Fruit fly (Drosophila melanogaster) S2 (cell line): Measurements from ENCODE around the gene CG18258.

ENCODE experiments used
- CG8478 ChIP-seq: fragments of >200 bp; optimal IDR thresholded peaks from 2 replicates; lab custom pipeline; 2018
- CTCF ChIP-seq, 2 experiments: fragments of >200 bp; optimal IDR thresholded peaks; 2 replicates each; lab custom pipeline; 2018

CG18258 gene

DNA sequence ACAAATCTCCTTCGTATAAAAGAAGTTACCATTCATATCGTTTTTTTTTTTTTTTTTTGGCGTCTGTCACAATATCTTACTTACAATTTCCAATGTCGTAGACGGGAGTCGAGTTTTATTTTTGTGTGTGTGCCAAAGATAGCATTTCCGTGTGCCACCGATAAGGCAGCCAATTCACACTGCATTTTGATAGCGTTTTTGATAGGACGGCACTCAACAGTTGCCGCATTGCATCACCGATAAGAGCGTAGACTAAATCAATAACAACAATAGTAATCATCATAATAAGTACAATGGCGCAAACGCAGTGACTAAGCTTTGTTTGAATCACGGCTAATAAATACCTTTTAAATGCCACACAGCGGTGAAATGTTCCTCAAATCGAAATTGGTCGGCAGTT lies 25.7 kb upstream of the CG18258 start:
- no peak for TF ChIP-seq CG8478 (lab: Kevin White, UChicago)
- TF ChIP-seq CTCF (optimal IDR thresholded peaks at IDR 0.05; lab: Kevin White, UChicago): no peak

DNA sequence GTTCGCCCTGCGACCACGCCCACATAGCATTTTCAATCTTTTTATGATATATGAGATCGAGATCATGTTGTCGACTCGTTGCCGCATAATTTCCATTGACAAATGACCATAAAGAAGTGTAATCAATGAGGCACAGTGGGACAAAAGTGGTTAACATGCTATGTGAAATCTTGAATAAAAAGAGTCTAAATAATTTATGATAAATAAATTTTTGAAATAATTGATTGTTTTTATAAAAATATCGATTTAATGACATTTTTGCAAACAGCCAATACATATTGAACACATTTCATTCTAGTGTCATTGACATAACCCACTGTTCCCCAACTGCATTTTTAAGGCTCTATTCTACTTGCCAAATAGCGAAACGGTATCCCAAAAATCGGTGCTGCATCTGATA lies 24.6 kb upstream of the CG18258 start:
- TF ChIP-seq CTCF (optimal IDR thresholded peaks at IDR 0.05; lab: Kevin White, UChicago) (no peak), CG8478 (lab: Kevin White, UChicago) (no peak)

DNA sequence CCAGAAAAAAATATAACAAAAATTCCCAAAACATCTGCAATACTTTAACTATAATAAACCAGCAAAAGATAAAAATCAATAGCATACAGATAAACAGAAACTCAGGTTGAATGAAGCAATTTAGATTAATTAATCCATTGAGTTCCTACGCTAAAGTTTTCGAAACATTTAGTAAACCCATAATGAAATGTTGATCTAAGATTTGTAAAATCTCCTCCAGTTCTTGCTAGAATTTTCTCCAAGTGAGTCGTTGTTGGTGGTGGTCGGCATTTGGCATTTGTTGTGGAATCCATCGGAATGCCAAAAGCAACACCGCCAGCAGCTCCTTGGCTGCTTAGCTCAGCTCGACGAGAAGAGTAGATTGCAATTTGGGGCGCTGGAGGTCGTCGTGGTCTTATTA lies 23.9 kb upstream of the CG18258 start:
- no peak for TF ChIP-seq CTCF (optimal IDR thresholded peaks at IDR 0.05; lab: Kevin White, UChicago)
- no peak for TF ChIP-seq CG8478 (lab: Kevin White, UChicago)

DNA sequence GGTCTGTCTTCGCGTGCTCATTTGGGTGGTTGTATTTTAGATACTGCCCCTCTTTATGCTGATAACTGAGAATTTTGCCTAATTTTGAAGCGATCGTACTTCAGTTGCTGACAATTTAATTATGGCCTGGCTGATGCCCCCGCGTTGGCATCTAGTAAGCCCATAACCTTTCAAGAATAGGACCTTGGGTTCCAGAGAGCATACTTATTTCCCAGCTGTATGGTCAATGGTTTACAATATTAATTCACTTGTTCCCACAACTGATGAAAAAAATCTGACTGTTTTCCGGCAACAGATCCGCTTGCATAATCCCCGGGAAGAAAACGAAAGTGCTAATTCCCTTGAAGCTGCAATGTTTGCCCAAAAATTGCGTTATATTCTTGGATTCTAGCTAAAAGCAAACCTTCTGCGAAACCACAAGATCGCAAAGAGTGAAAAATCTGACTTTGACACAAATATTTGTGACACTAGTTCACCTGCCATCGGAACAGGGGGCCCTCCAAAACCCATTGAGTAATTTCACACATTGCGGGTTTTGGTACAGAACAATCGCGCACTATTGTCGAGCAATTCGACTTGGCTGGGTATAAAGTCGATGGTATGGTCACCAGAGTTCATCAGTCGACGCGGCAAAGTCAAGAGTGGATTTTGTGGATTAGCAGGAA lies 9.5 kb upstream of the CG18258 start, which contains the start of the genes TTLL1A and CG5070:
TSS of gene TTLL1A (minus strand) at position 101 of the 665 bp plus-strand sequence.
TSS of gene CG5070 (plus strand) at position 615 of the 665 bp plus-strand sequence.
- TF ChIP-seq CG8478 (lab: Kevin White, UChicago): no peak
- TF ChIP-seq CTCF (optimal IDR thresholded peaks at IDR 0.05; lab: Kevin White, UChicago): no peak

DNA sequence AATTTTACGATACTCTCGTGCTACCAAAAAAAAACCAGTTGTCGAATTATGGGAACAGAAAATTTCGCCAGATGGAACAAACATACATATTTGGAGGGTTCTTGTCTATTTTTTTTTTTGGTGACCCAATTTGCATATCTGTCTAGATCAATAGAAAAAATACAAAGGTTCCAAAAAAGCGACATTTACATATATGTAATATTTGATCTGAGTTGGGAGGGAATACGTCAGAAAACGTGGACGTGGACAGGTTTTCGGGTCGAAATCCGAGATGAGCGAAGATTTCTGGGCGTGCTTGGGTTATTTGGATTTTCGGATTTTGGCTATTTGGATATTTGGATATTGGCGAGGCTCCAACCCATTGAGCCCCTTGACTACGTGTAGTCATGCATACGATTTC lies 7.1 kb upstream of the CG18258 start:
- no peak for TF ChIP-seq CG8478 (lab: Kevin White, UChicago)
- TF ChIP-seq CTCF (optimal IDR thresholded peaks at IDR 0.05; lab: Kevin White, UChicago): no peak

DNA sequence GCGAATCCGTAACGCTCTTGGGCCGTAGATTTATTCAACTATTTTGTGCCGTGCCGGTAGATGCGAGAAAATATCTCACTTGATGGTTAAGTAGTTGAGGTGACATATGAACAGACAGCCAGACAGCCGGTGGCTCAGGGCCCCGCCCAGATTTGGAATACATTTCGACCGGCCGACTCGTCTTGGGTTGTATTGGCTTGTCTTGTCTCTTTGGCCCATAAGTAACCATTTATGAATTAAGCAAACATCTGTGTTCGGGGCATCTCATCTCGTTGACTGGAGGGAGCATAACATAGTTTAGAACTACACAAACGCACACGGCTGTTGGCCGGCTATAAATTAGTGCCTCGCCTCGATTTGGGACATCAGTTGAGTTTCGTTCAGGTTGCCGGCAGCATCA lies 6.1 kb upstream of the CG18258 start, which contains the start of gene CG32564:
TSS of gene CG32564 (plus strand) at position 362 of the 400 bp plus-strand sequence.
- no peak for TF ChIP-seq CG8478 (lab: Kevin White, UChicago)
- TF ChIP-seq CTCF (optimal IDR thresholded peaks at IDR 0.05; lab: Kevin White, UChicago): no peak

DNA sequence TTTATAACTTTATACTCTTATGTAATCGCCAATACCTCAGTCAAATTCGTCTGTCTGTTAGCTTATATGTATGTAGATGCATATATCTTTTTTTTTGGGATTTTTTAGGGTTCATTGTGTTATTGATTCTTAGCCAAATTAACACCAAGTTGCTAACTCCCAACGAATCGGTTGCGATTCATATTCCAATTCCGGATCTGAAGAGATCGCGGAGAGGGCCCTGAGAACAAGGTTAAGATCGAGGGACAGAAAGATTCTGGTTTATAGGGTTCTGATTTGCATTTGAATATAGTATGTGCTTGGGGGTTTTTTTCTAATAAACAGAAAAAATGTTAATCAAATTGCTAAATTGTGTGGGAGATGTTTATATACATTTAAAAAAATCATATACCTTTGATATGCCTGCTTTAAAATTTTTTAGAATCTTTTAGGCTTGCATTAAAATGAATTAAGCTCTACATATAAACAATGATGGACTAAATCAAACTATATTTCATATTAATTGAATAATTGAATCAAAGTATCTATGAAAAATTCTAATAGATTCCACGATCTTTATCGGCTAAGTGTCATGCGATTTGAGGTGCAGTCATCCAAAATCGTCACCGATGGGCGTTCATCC lies 4.1 kb upstream of the CG18258 start, which contains the start of gene CG32563:
TSS of gene CG32563 (plus strand) at position 572 of the 622 bp plus-strand sequence.
- TF ChIP-seq CG8478 (lab: Kevin White, UChicago) (no peak), CTCF (optimal IDR thresholded peaks at IDR 0.05; lab: Kevin White, UChicago) (no peak)

DNA sequence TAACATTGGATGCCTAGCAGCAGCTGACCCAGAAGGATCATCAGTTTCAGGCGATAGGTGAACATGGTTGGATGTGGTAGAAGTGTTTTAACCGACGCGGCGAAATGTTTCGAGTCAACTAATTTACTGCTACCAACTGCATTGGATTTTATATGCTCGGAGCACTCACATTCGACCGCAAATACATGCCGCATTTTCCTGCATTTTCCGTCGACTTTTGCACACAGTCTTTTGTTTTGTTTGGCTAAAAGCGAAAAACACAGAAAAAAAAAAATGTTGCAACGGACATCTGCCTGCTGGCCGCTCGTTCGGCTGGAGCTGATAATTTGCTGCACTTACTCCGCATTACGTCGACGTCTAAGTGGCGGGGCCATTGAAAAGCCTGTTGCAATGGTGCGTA lies 2.2 kb upstream of the CG18258 start, which contains the start of gene CG12995:
TSS of gene CG12995 (minus strand) at position 101 of the 400 bp plus-strand sequence.
- TF ChIP-seq CTCF (optimal IDR thresholded peaks at IDR 0.05; lab: Kevin White, UChicago) (no peak), CG8478 (lab: Kevin White, UChicago) (no peak)

DNA sequence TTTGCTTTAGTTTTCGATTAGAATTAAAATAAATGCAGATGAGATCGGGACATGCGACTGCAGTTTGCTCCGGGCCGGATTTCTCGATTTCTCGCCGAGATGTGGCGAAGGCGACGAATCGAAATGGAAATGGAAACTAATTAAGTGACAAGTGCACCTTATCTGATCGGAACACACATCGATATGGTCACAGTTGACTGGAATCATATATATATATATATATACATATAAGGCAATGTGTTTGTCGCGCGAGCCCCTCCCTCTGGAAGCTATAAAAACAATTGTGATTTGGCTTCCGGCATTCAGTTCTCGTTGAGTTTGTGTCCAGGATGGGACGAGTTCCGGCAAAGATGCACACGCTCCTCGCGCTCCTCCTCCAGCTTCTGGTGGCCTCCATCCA lies 2.9 kb downstream of the CG18258 start, which contains the start of gene CG5162:
TSS of gene CG5162 (plus strand) at position 301 of the 400 bp plus-strand sequence.
- TF ChIP-seq CTCF (optimal IDR thresholded peaks at IDR 0.05; lab: Kevin White, UChicago) (no peak), CG8478 (lab: Kevin White, UChicago) (no peak)

DNA sequence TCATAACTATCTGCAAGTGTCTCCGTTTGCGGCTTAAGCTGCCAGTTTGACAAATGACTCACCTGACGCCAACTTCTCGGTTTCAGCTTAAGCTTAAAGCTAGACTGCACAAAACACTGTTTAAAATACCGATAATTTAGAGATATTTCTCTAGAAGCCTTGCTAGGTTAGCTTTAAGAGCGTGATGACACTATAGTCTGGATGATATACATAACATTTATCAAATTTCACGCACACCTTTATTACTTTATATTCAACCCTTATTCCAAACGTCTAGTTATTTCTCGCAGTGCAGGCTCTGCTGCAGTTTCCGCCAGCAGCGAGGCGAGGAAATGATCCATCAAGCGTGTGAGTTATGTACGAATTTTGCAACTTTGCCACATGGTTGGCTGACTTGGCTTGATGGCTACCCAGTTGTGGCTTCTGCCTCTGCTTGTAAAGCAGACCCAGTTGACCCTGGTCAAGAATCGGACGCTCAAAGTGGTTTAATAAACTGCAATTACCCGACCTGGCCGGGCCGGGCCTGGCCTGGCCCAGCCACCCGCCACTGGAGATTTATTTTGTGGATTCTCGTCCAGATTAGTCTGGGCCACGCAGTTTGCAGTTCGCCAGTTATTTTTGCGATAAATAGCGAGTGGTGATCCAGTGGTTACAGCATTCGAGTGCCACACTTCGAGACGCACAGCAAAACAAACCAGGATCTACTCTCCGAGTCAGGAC lies 6.3 kb downstream of the CG18258 start, which contains the start of gene CG12998:
TSS of gene CG12998 (plus strand) at position 436 of the 720 bp plus-strand sequence.
- TF ChIP-seq CTCF (optimal IDR thresholded peaks at IDR 0.05; lab: Kevin White, UChicago) (no peak), CG8478 (lab: Kevin White, UChicago) (no peak)

DNA sequence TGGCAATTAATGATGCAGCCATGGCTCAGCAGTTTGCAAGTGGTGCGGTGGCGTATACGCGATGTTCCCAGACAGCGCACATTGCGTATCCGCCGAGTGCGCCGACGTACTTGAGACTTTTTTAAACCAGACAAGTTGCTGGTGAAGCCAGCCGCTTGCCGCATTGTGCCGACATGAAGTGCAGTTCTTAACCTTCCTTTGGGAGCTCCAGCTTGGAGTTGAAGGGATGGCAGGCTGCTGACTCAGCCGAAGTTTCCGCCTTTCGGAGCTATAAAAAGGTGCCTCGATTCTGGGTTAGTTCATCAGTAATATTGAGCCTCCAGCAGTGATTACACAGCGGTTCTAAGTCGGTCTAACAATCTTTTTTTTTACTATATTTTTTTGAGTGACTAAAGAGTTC lies 9.0 kb downstream of the CG18258 start, which contains the start of gene CG5172:
TSS of gene CG5172 (plus strand) at position 301 of the 400 bp plus-strand sequence.
- TF ChIP-seq CG8478 (lab: Kevin White, UChicago) (no peak), CTCF (optimal IDR thresholded peaks at IDR 0.05; lab: Kevin White, UChicago) (no peak)

DNA sequence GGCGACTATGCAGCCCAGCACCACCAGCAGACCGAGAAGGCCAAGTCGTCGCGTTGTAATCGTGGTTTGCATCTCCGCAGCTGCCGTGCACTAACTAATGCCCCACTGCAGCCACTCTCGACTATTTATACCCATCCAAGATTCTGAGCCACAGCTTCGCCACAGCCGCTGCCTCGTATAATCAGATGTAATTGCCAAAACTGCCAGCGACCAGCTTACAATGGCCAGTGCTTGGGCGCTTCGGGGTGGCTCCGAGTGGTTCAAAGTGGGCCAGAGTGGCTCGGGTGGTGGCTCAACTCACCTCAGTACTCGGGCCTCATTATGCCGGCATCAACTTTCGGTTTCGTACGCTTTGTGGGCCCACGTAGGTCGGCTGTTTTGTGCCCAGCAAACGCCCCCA lies 11.6 kb downstream of the CG18258 start, which contains the start of gene CG34327:
TSS of gene CG34327 (minus strand) at position 101 of the 400 bp plus-strand sequence.
- TF ChIP-seq CTCF (optimal IDR thresholded peaks at IDR 0.05; lab: Kevin White, UChicago): no peak
- TF ChIP-seq CG8478 (lab: Kevin White, UChicago): no peak

DNA sequence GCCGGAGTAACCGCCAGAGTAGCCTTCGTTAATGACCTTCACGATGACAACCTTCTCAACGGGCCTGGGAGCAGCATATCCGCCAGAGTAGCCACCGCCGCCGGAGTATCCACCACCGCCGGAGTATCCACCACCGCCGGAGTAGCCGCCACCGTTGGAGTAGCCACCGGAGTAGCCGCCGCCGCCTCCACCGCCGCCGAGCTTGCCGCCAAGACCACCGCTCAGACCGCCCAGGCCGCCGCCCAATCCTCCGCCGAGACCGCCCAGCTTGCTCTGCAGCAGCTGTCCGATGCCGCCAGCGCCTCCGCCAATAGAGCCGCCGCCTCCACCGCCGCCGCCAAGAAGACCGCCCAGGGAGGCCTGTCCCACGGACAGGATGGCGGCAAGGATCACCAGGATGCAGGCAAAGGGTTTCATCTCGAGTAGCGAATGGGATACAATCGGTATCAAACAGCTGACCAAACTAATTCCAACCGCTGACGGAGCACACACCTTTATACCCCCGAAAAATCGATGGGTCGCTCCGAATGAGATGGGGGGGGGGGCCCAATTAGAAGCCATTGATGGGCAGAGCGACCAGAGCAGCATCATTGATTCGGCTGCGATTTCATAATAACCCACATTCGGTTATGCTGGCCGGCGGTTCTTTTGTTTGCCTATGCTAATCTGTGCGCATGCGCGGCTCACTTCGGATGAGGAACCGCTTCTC lies 14.0 kb downstream of the CG18258 start:
- TF ChIP-seq CTCF (optimal IDR thresholded peaks at IDR 0.05; lab: Kevin White, UChicago) (no peak), CG8478 (lab: Kevin White, UChicago) (no peak)

DNA sequence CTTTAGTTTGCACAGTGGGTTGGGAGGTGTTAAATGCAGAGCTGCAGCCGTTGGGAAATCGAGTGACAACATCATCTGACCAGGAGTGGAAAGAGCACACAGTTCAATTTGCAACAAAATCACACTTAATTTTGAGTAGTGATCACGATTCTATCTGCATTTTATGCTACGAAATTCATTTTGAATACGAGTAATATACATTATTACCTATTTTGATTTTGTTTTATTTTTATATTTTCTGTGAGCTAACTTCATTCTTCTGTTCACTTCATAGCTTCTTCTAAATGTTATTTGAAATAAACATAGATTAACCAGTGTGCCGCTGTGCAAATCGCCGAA lies 14.5 kb downstream of the CG18258 start, which contains the start of gene CG10598:
TSS of gene CG10598 (minus strand) at position 187 of the 339 bp plus-strand sequence.
- TF ChIP-seq CTCF (optimal IDR thresholded peaks at IDR 0.05; lab: Kevin White, UChicago): no peak
- TF ChIP-seq CG8478 (lab: Kevin White, UChicago): no peak
